Worm (Caenorhabditis elegans) whole organism, late embryonic: ENCODE results near the gene F02E11.2.

ENCODE experiments used
- C08G9.2 ChIP-seq: sonication (generic microtip); optimal IDR thresholded peaks from 2 replicates; lab custom pipeline; 2016; ENCODE audit warnings: mild to moderate bottlenecking, missing genetic modification characterization, moderate library complexity, missing compliant biosample characterization
- C38D4.7 ChIP-seq: fragments of 200-800 bp; sonication (Bioruptor generic); optimal IDR thresholded peaks from 2 replicates; lab custom pipeline; 2018; ENCODE audit warnings: mild to moderate bottlenecking, missing genetic modification characterization, moderate library complexity, missing compliant biosample characterization
- F13H6.1 ChIP-seq: sonication (generic microtip); optimal IDR thresholded peaks from 2 replicates; lab custom pipeline; 2016; ENCODE audit warnings: missing genetic modification characterization, missing compliant biosample characterization
- K02D7.2 ChIP-seq: sonication (generic microtip); optimal IDR thresholded peaks from 2 replicates; lab custom pipeline; 2017; ENCODE audit warnings: mild to moderate bottlenecking, missing genetic modification characterization, missing compliant biosample characterization
- K09A11.1 ChIP-seq: sonication (generic microtip); optimal IDR thresholded peaks from 2 replicates; lab custom pipeline; 2017; ENCODE audit warnings: antibody characterized with exemption, mild to moderate bottlenecking, missing genetic modification characterization, missing compliant biosample characterization; ENCODE audit not compliant: insufficient read depth
- Y22D7AL.16 ChIP-seq: sonication (generic microtip); optimal IDR thresholded peaks from 2 replicates; lab custom pipeline; 2016; ENCODE audit warnings: missing genetic modification characterization, missing compliant biosample characterization
- ceh-14 ChIP-seq: sonication (generic microtip); optimal IDR thresholded peaks from 2 replicates; lab custom pipeline; 2016; ENCODE audit warnings: missing genotype, missing genetic modification characterization, missing compliant biosample characterization
- ceh-19 ChIP-seq: fragments of 200-800 bp; sonication (Bioruptor generic); optimal IDR thresholded peaks from 2 replicates; lab custom pipeline; 2018; ENCODE audit warnings: mild to moderate bottlenecking, missing genetic modification characterization, missing compliant biosample characterization
- ceh-2 ChIP-seq: sonication (generic microtip); optimal IDR thresholded peaks from 2 replicates; lab custom pipeline; 2016; ENCODE audit warnings: missing genotype, missing genetic modification characterization, missing compliant biosample characterization
- ceh-22 ChIP-seq: sonication (generic microtip); optimal IDR thresholded peaks from 2 replicates; lab custom pipeline; 2017; ENCODE audit warnings: missing biosample characterization, missing genetic modification characterization
- ceh-30 ChIP-seq: fragments of 150-350 bp; optimal IDR thresholded peaks from 2 replicates; lab custom pipeline; 2014; ENCODE audit warnings: missing biosample characterization, missing genetic modification characterization
- ceh-34 ChIP-seq: sonication (generic microtip); optimal IDR thresholded peaks from 2 replicates; lab custom pipeline; 2016; ENCODE audit warnings: mild to moderate bottlenecking, missing genetic modification characterization, missing compliant biosample characterization
- ceh-45 ChIP-seq: fragments of 200-800 bp; sonication (Bioruptor generic); IDR thresholded peaks from 2 replicates; pipeline ENCODE4 v1.3.6; 2022; ENCODE audit warnings: missing genetic modification reagents, missing genetic modification characterization, missing compliant biosample characterization
- ceh-48 ChIP-seq: sonication (generic microtip); optimal IDR thresholded peaks from 2 replicates; lab custom pipeline; 2016; ENCODE audit warnings: missing genetic modification characterization, inconsistent platforms, missing compliant biosample characterization
- che-1 ChIP-seq: sonication (generic microtip); optimal IDR thresholded peaks from 2 replicates; lab custom pipeline; 2016; ENCODE audit warnings: mild to moderate bottlenecking, missing genetic modification characterization, missing compliant biosample characterization
- elt-4 ChIP-seq: sonication (generic microtip); optimal IDR thresholded peaks from 2 replicates; lab custom pipeline; 2016; ENCODE audit warnings: missing genetic modification characterization, missing compliant biosample characterization
- ets-4 ChIP-seq: sonication (generic microtip); optimal IDR thresholded peaks from 2 replicates; lab custom pipeline; 2016; ENCODE audit warnings: missing genetic modification characterization, missing compliant biosample characterization
- fax-1 ChIP-seq: sonication (generic microtip); optimal IDR thresholded peaks from 2 replicates; lab custom pipeline; 2016; ENCODE audit warnings: missing genotype, missing genetic modification characterization, missing compliant biosample characterization
- fkh-10 ChIP-seq: fragments of 150-350 bp; optimal IDR thresholded peaks from 2 replicates; lab custom pipeline; 2014; ENCODE audit warnings: missing biosample characterization, missing genetic modification reagents, missing genetic modification characterization
- gmeb-2 ChIP-seq: sonication (generic microtip); optimal IDR thresholded peaks from 2 replicates; lab custom pipeline; 2016; ENCODE audit warnings: missing genetic modification characterization, inconsistent platforms, missing compliant biosample characterization
- hlh-15 ChIP-seq: sonication (generic microtip); optimal IDR thresholded peaks from 2 replicates; lab custom pipeline; 2016; ENCODE audit warnings: missing genetic modification characterization, missing compliant biosample characterization
- hlh-30 ChIP-seq: sonication (generic microtip); optimal IDR thresholded peaks from 2 replicates; lab custom pipeline; 2017; ENCODE audit warnings: antibody characterized with exemption, missing genetic modification characterization, missing compliant biosample characterization; ENCODE audit not compliant: insufficient read depth
- lin-11 ChIP-seq: fragments of 200-800 bp; sonication (Bioruptor generic); optimal IDR thresholded peaks from 2 replicates; lab custom pipeline; 2018; ENCODE audit warnings: mild to moderate bottlenecking, missing genetic modification characterization, missing compliant biosample characterization
- mec-3 ChIP-seq: sonication (generic microtip); optimal IDR thresholded peaks from 2 replicates; lab custom pipeline; 2016; ENCODE audit warnings: borderline replicate concordance, missing genetic modification characterization, missing compliant biosample characterization
- nfya-1 ChIP-seq: sonication (generic microtip); optimal IDR thresholded peaks from 2 replicates; lab custom pipeline; 2017; ENCODE audit warnings: missing genetic modification characterization, mild to moderate bottlenecking, missing compliant biosample characterization, antibody characterized with exemption, moderate library complexity
- nhr-232 ChIP-seq: sonication (generic microtip); optimal IDR thresholded peaks from 2 replicates; lab custom pipeline; 2016; ENCODE audit warnings: missing genetic modification characterization, missing compliant biosample characterization
- pag-3 ChIP-seq: sonication (generic microtip); optimal IDR thresholded peaks from 2 replicates; lab custom pipeline; 2016; ENCODE audit warnings: missing compliant biosample characterization, missing genetic modification characterization, borderline replicate concordance
- pat-9 ChIP-seq: fragments of 200-800 bp; sonication (Bioruptor generic); optimal IDR thresholded peaks from 2 replicates; lab custom pipeline; 2018; ENCODE audit warnings: mild to moderate bottlenecking, missing genetic modification characterization, moderate library complexity, missing compliant biosample characterization
- pax-1 ChIP-seq: fragments of 150-350 bp; optimal IDR thresholded peaks from 2 replicates; lab custom pipeline; 2014; ENCODE audit warnings: missing biosample characterization, missing genetic modification characterization
- pha-2 ChIP-seq: sonication (generic microtip); optimal IDR thresholded peaks from 2 replicates; lab custom pipeline; 2017; ENCODE audit warnings: mild to moderate bottlenecking, missing genetic modification characterization, missing compliant biosample characterization
- pqm-1 ChIP-seq: sonication (generic microtip); optimal IDR thresholded peaks from 2 replicates; lab custom pipeline; 2016; ENCODE audit warnings: missing genetic modification characterization, missing compliant biosample characterization
- pros-1 ChIP-seq: fragments of 150-350 bp; optimal IDR thresholded peaks from 2 replicates; lab custom pipeline; 2014; ENCODE audit warnings: missing biosample characterization, missing genetic modification reagents, missing genetic modification characterization
- sdc-2 ChIP-seq: sonication (generic microtip); optimal IDR thresholded peaks from 2 replicates; lab custom pipeline; 2016; ENCODE audit warnings: missing genotype, missing genetic modification characterization, missing compliant biosample characterization
- sox-2 ChIP-seq: fragments of 200-800 bp; sonication (Bioruptor generic); IDR thresholded peaks from 2 replicates; pipeline ENCODE4 v1.3.6; 2022; ENCODE audit warnings: missing genetic modification reagents, missing genetic modification characterization, missing compliant biosample characterization
- tbx-7 ChIP-seq: sonication (generic microtip); optimal IDR thresholded peaks from 2 replicates; lab custom pipeline; 2016; ENCODE audit warnings: missing genotype, missing genetic modification characterization, missing compliant biosample characterization
- ttx-3 ChIP-seq: sonication (generic microtip); optimal IDR thresholded peaks from 2 replicates; lab custom pipeline; 2016; ENCODE audit warnings: missing genetic modification reagents, missing genetic modification characterization, missing compliant biosample characterization
- unc-42 ChIP-seq: sonication (generic microtip); optimal IDR thresholded peaks from 2 replicates; lab custom pipeline; 2016; ENCODE audit warnings: missing genotype, missing genetic modification characterization, missing compliant biosample characterization
- ztf-16 ChIP-seq: sonication (generic microtip); optimal IDR thresholded peaks from 2 replicates; lab custom pipeline; 2017; ENCODE audit warnings: missing genetic modification characterization, missing compliant biosample characterization

The F02E11.2 gene

ce11 chrII:3274923-3275322, 12.3 kb downstream of the F02E11.2 start, which contains the start of gene F02E11.3:
Gene F02E11.3, minus strand, starts transcription at chrII:3275023.
- TF ChIP-seq ceh-19 (GFP tag; lab: Kevin White, UChicago) (no peak), pros-1 (tag; lab: Kevin White, UChicago) (no peak), hlh-15 (no peak), pat-9 (no peak), ets-4 (tag; lab: Kevin White, UChicago) (no peak), tbx-7 (no peak), ttx-3 (no peak), K09A11.1 (tag; lab: Kevin White, UChicago) (no peak), ztf-16 (no peak), ceh-2 (tag; lab: Kevin White, UChicago) (no peak), Y22D7AL.16 (no peak), unc-42 (tag; lab: Kevin White, UChicago) (no peak), ceh-30 (tag; lab: Kevin White, UChicago) (no peak), elt-4 (tag; lab: Kevin White, UChicago) (no peak), C08G9.2 (tag; lab: Kevin White, UChicago) (no peak), sdc-2 (tag; lab: Kevin White, UChicago) (no peak), ceh-45 (GFP tag; lab: Robert Waterston, UW) (no peak), nhr-232 (tag; lab: Kevin White, UChicago) (no peak), nfya-1 (tag; lab: Kevin White, UChicago) (no peak)

ce11 chrII:3277686-3278085, 15.1 kb downstream of the F02E11.2 start, which contains the start of gene F02E11.4:
Gene F02E11.4, minus strand, starts transcription at chrII:3277786.
- no peak for TF ChIP-seq sdc-2 (tag; lab: Kevin White, UChicago)
- no peak for TF ChIP-seq K02D7.2 (tag; lab: Kevin White, UChicago)
- no peak for TF ChIP-seq pha-2 (tag; lab: Kevin White, UChicago)
- no peak for TF ChIP-seq ceh-45 (GFP tag; lab: Robert Waterston, UW)
- TF ChIP-seq, all 69 proteins: peak for 0

ce11 chrII:3278634-3279033, 16.0 kb downstream of the F02E11.2 start, which contains the start of gene wht-4:
Gene wht-4, plus strand, starts transcription at chrII:3278934.
- TF ChIP-seq fax-1 (tag; lab: Kevin White, UChicago) (no peak), gmeb-2 (tag; lab: Kevin White, UChicago) (no peak), hlh-15 (no peak), ceh-2 (tag; lab: Kevin White, UChicago) (no peak), unc-42 (tag; lab: Kevin White, UChicago) (no peak), fkh-10 (GFP tag; lab: Kevin White, UChicago) (no peak), pqm-1 (tag; lab: Kevin White, UChicago) (no peak), ets-4 (tag; lab: Kevin White, UChicago) (no peak), pax-1 (tag; lab: Kevin White, UChicago) (no peak), tbx-7 (no peak), ceh-48 (tag; lab: Kevin White, UChicago) (no peak), F13H6.1 (tag; lab: Kevin White, UChicago) (no peak), ttx-3 (no peak), pha-2 (tag; lab: Kevin White, UChicago) (no peak)

ce11 chrII:3282353-3282752, 19.7 kb downstream of the F02E11.2 start, which contains the start of gene nep-13:
Gene nep-13, plus strand, starts transcription at chrII:3282653.
- TF ChIP-seq pros-1 (tag; lab: Kevin White, UChicago), result no peak

ce11 chrII:3284558-3284957, 22.0 kb downstream of the F02E11.2 start, which contains the start of gene scl-15:
Gene scl-15, minus strand, starts transcription at chrII:3284658.
- no peak for TF ChIP-seq ceh-34 (tag; lab: Kevin White, UChicago)

ce11 chrII:3287073-3287472, 24.5 kb downstream of the F02E11.2 start, which contains the start of gene sri-63:
Gene sri-63, plus strand, starts transcription at chrII:3287373.
- TF ChIP-seq pag-3 (tag; lab: Kevin White, UChicago) (no peak), pha-2 (tag; lab: Kevin White, UChicago) (no peak), nfya-1 (tag; lab: Kevin White, UChicago) (no peak), lin-11 (no peak), mec-3 (tag; lab: Kevin White, UChicago) (no peak), ceh-22 (tag; lab: Kevin White, UChicago) (no peak), ceh-48 (tag; lab: Kevin White, UChicago) (no peak), ceh-14 (no peak), C38D4.7 (no peak), che-1 (tag; lab: Kevin White, UChicago) (no peak), sox-2 (GFP tag; lab: Robert Waterston, UW) (no peak), gmeb-2 (tag; lab: Kevin White, UChicago) (no peak), hlh-30 (no peak)
